Worm (Caenorhabditis elegans): ENCODE data around the gene C42C1.8.

- TF ChIP-seq W03F9.2 (tag; optimal IDR thresholded peaks at IDR 0.05) = no peak
- no peak for TF ChIP-seq him-1 (tag; optimal IDR thresholded peaks at IDR 0.05)
- no peak for TF ChIP-seq dao-5 (tag; optimal IDR thresholded peaks at IDR 0.05)
Measured at ce11 chrIV:12275892-12276291, 15.0 kb upstream of the C42C1.8 start, which contains the start of gene vps-8.
